Fruit fly (Drosophila melanogaster) ovary, adult (tissue): Measurements from ENCODE around the gene Kmn2.
"Not testable (repeated sequence)": the region's sequence is repeated elsewhere in the genome, so short reads cannot be mapped to it uniquely, and the experiment has no call there.

Experiments used
- CG17801 ChIP-seq: fragments of 200-800 bp; optimal IDR thresholded peaks from 2 replicates; lab custom pipeline; 2019; ENCODE audit warnings: missing biosample characterization, mild to moderate bottlenecking, missing genetic modification characterization, moderate library complexity; ENCODE audit not compliant: partially characterized antibody

Gene Kmn2

DNA sequence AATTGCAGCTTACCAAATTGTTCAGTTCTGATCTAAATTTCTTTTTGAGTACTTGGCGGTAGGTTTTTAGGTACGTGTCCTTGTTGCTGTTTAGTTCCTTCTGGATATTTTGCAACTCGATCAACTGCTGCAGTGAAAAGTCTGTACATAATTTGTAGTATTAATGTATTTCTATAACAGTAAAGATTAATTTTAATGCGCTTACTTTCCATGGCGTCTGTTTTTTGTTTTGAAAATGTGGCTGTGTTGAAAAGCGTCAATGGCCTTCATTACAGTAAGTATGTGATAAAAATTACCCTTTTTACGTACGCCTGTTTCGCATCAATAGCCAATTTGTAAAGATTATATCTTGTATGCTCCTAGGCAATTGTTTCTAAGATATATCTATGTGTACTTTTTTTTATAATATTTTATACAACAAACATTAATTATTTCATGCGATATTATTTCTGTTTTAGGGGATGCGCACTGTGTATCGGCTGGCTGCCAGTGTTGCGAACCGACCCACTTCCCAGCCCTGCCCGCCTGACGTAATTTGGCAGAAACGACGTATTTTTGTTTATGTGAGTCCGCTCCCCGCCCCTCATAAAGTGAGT is at the start of gene Kmn2, which contains the start of gene CG2698:
TSS of gene Kmn2 (minus strand) at position 236 of the 596 bp plus-strand sequence.
TSS of gene CG2698 (plus strand) at position 489 of the 596 bp plus-strand sequence.
- peak; percentile 90 for TF ChIP-seq CG17801 (GFP tag; lab: Kevin White, UChicago)

- TF ChIP-seq CG17801 (GFP tag; lab: Kevin White, UChicago), result not testable (repeated sequence)
Measured at dm6 chr3R:8049373-8049772, 48.3 kb upstream of the Kmn2 start, which contains the start of gene CG43061. Gene CG43061, plus strand, starts transcription at chr3R:8049673.

- TF ChIP-seq CG17801 (GFP tag; lab: Kevin White, UChicago), result not testable (repeated sequence)
Measured at dm6 chr3R:8048867-8049266, 47.8 kb upstream of the Kmn2 start, which contains the start of gene CG43618. Gene CG43618, plus strand, starts transcription at chr3R:8049167.

DNA sequence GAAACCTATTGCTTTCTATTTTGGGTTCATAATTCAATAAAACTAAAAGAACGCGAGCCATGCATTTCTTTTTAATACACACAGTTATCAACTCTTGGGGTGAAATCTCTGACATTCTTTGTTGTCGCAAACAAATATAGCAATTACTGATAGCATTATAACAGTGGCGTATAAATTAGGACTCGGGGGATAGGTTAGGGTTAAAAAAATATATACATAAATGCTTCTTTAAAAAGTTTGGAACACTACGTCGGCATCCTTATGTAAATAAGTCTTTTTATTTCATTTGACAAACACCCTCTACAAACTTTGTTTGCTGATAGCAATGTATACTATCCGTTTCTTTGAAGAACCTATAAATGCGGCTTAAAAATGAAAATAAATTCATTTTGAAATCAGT is 39.7 kb upstream of the Kmn2 start, which contains the start of gene CG43060:
TSS of gene CG43060 (plus strand) at position 382 of the 400 bp plus-strand sequence.
- TF ChIP-seq CG17801 (GFP tag; lab: Kevin White, UChicago), result no peak

DNA sequence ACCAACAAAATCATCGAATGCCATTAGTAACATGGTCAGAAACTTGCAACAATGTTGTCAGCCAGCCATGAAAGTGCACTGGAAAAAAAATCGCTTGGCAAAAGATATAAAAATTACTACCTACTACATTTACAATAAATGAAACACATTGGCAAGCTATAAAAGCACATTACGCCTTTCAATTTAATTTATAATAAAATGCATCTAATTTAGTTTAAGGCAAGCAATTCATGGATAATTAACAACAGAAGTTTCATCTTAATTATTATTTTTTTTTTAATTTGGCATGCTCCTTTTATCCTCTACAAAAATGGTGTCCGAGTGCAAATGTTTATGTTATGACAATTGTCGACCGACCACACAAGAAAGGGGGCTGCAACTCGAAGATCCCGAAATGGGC is 37.8 kb upstream of the Kmn2 start:
- no peak for TF ChIP-seq CG17801 (GFP tag; lab: Kevin White, UChicago)

DNA sequence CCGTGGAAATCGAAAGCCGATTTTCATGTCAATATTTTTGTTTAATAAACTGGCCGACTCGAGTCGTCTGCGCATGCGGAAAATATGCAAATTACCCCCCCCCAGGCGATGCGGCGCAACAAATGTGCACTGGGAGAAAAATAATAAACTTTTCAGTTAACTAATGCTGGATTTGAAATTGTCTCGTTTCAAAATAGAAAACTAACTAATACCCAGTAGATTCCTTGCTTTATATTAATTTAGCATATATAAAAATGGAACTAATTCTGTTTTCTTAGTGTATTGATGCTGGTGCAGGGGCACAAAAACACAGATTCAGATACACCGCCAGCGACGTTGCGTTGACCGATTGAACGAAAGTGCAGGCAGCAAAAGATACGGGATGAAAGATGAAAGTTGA is 36.8 kb upstream of the Kmn2 start:
- no peak for TF ChIP-seq CG17801 (GFP tag; lab: Kevin White, UChicago)

- TF ChIP-seq CG17801 (GFP tag; lab: Kevin White, UChicago), result peak; percentile 32
Measured at dm6 chr3R:8032923-8033478, 31.9 kb upstream of the Kmn2 start, which contains the start of the genes CG11035 and unc-45. Gene CG11035, minus strand, starts transcription at chr3R:8033009. Gene unc-45, plus strand, starts transcription at chr3R:8033301.

dm6 chr3R:8030151-8030899 is 29.2 kb upstream of the Kmn2 start, which contains the start of the genes CG10903 and CG2747:
Gene CG10903, plus strand, starts transcription at chr3R:8030411.
Gene CG2747, minus strand, starts transcription at chr3R:8030790.
- TF ChIP-seq CG17801 (GFP tag; lab: Kevin White, UChicago), result peak; percentile 28

- no peak for TF ChIP-seq CG17801 (GFP tag; lab: Kevin White, UChicago)
Measured at dm6 chr3R:8029496-8030013, 28.4 kb upstream of the Kmn2 start, which contains the start of gene ImpE3. Gene ImpE3, minus strand, starts transcription at chr3R:8029546.

DNA sequence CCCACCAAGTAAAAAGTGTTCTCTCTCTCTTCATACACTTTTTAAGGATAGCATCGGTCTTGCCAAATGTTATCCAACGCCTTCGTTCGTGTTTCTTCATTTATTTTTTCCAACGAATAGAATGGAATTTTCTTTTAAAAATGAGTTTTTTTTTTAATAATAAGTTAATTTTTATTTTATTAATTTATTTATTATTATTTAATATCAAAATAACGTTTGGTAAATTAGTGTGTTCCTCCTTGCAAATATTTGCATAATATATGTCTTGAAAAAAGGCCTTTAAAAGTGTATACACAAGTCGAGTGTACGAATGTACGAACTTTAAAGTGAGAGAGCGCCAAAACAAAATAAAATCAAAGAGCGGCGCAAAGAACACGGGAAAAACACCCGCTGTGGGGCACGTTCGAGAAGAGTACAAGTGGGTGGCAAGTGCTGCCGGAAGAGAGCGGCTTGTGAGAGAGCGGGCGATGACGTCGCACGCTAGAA is 26.1 kb upstream of the Kmn2 start:
- peak; percentile 16 for TF ChIP-seq CG17801 (GFP tag; lab: Kevin White, UChicago)

DNA sequence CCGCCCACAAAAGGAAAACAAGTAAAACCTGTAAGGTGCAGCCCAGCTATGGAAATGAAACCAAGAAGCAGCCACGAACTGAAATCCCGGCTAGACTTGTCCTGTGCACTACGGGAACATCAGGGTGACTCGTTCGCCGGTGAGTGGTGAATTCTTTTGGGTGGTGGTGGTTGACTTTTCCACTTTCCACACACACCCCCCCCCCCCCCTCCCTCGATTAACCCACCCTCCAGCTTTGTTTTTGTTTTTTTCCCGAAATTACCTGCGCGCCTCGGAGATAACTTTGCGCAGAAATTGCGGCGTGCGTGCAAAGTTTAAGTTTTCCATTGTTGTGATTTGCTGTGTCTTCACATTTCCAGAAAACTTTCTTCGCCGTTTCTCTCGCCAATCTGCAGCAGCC is 25.4 kb upstream of the Kmn2 start:
- no peak for TF ChIP-seq CG17801 (GFP tag; lab: Kevin White, UChicago)

DNA sequence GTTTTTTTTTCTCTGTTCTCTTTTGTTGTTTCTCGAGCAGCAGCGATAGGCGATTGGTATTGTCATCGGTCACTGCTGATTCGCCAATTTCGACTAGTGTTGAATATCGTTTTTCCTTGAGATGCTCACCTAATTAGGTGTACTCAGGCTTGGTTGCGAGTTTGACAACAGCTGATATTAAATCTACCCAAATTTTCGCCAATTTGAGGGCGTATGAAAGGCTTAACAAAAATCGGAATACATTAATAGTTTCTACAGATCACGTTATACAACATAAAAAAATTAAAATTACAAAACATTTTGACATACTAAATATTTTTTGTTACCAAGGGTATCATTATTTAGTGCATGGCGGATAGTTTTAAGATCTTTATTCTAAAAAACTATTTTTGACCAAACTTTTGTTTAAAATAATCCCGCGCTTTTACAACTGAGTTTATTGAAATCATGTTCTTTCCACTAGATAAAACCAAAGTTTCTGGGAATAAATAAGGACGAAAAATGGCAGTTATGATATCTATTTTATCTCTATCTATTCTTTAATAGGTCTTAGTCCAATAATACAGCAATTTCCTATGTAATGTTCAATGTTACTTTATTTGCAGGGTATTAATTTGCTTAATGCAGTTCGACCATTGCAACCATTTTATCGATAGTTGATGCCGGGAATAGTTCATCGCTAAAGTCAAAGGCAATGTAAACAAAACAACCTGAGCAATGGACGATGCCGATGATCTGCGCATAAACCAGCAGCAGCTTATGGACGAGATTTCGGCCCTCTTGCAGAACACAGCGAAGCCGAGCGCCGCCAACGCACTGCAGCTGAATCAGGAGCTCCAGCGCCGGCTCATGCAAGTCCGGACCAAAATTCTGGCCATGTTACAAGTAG is 12.3 kb upstream of the Kmn2 start, which contains the start of the genes CG10435 and Pbp95:
TSS of gene CG10435 (minus strand) at position 81 of the 889 bp plus-strand sequence.
TSS of gene Pbp95 (plus strand) at position 671 of the 889 bp plus-strand sequence.
- TF ChIP-seq CG17801 (GFP tag; lab: Kevin White, UChicago), result peak; percentile 66

- TF ChIP-seq CG17801 (GFP tag; lab: Kevin White, UChicago), result peak; percentile 26
Measured at dm6 chr3R:8009080-8009620, 8.0 kb upstream of the Kmn2 start, which contains the start of the genes CG11052 and CG3223. Gene CG11052, minus strand, starts transcription at chr3R:8009297. Gene CG3223, plus strand, starts transcription at chr3R:8009400.
